Worm (Caenorhabditis elegans): ENCODE results near the gene gst-24.
A peak's percentile ranks its signal among the peaks of the same experiment; 100 is the strongest.

The gst-24 gene

DNA sequence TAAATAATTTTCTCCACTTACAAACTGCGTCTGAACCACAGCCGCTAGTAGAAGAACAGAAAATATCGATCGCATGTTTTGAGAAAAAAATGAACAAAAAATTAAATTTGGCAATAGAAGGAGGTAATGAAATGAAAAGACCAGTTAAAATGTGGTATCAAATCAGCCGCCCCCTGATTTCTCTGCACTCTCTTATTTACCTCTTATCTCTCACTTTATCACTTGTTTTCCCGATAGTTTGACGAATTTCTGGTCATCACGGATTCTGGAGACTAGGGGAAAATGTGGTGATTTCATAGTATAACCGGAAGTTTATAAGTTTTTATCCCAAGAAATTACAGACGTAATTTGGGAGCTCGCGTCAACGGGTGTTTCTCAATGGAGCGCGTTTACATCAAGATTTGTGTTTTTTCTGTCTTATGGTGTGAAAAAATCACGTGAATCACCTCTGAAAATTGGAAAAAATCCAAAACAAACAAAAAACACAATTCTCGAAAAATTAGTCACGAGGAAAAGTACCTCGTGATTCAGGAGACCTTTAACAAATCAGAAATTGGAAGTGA is 17.4 kb downstream of the gst-24 start, which contains the start of gene clec-146:
Gene clec-146, minus strand, starts transcription at position 116 of the 563 bp plus-strand sequence.
- TF ChIP-seq snpc-4 (tag; optimal IDR thresholded peaks at IDR 0.05) (no peak), ceh-82 (tag; optimal IDR thresholded peaks at IDR 0.05) (no peak), zag-1 (tag; optimal IDR thresholded peaks at IDR 0.05) (no peak), mab-5 (tag; optimal IDR thresholded peaks at IDR 0.05) (no peak), sma-3 (GFP tag; optimal IDR thresholded peaks at IDR 0.05) (peak; percentile 27)

DNA sequence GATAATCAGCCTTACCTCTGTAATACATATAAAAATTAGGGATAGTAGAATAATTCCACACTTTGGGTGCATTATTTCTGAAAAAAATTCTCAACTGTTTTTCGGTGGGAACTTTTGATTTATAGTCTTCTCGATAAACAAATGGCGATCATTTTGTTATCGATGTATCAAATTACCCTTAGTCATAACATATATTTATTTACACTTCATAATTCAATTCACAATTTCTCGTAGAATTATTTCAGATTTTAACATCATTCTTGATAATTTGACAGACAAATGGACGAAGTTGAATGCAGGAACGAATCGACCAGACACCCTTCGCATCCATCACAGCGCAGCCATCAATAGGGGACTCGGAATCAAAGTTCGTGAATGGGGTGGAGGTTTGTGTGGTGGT is 20.7 kb downstream of the gst-24 start, which contains the start of gene clec-145:
Gene clec-145, minus strand, starts transcription at position 101 of the 400 bp plus-strand sequence.
- no peak for TF ChIP-seq mbf-1 (tag; optimal IDR thresholded peaks at IDR 0.05)
- no peak for TF ChIP-seq elt-1 (tag; optimal IDR thresholded peaks at IDR 0.05)
- TF ChIP-seq unc-55 (GFP tag; optimal IDR thresholded peaks at IDR 0.05) = no peak
- no peak for TF ChIP-seq lin-13 (GFP tag; optimal IDR thresholded peaks at IDR 0.05)
- no peak for TF ChIP-seq mdl-1 (tag; optimal IDR thresholded peaks at IDR 0.05)
- TF ChIP-seq blmp-1 (tag; optimal IDR thresholded peaks at IDR 0.05; ENCODE audit: insufficient read depth) = no peak
- TF ChIP-seq Y55F3AM.14 (GFP tag; optimal IDR thresholded peaks at IDR 0.05) = no peak
- TF ChIP-seq lin-11 (tag; optimal IDR thresholded peaks at IDR 0.05) = no peak
- TF ChIP-seq egl-27 (tag; optimal IDR thresholded peaks at IDR 0.05) = no peak
- TF ChIP-seq nhr-129 (tag; optimal IDR thresholded peaks at IDR 0.05) = no peak
- no peak for TF ChIP-seq lsy-2 (tag; optimal IDR thresholded peaks at IDR 0.05)
- no peak for TF ChIP-seq aly-2 (tag; optimal IDR thresholded peaks at IDR 0.05)
- no peak for TF ChIP-seq ztf-1 (GFP tag; conservative IDR thresholded peaks at IDR 0.05)
- no peak for TF ChIP-seq ceh-82 (tag; optimal IDR thresholded peaks at IDR 0.05)
- no peak for TF ChIP-seq unc-62 (GFP tag; optimal IDR thresholded peaks at IDR 0.05)
- no peak for TF ChIP-seq lin-39 (tag; optimal IDR thresholded peaks at IDR 0.05)
- TF ChIP-seq snpc-4 (tag; optimal IDR thresholded peaks at IDR 0.05) = no peak
- TF ChIP-seq unc-39 (tag; optimal IDR thresholded peaks at IDR 0.05) = no peak
- TF ChIP-seq nhr-21 (tag; optimal IDR thresholded peaks at IDR 0.05) = no peak
- no peak for TF ChIP-seq nhr-237 (tag; optimal IDR thresholded peaks at IDR 0.05)

DNA sequence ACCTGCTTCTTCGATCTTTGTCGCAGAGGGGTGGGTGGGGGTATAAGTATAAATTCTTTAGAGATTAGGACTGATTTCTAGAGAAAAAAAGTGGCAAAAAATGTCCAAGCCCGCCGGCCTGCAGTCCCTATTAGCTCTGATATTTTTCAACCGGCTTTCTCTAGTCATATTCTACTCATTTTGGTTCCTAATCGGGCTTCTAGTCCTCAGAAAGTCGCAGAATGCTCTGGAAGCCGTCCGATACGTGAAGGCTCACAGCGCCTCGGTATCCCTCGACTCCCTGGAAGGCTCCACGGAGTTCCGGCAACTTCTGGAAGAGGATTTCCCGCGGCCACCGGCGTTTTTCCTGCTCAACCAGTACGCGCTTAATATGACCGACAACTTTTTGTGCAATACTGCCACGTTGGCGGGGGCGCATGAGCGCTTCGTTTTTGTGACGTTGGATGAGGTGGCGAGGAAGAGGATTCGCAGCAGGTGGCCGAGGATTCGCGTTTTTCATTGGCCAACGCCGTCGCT is 25.5 kb downstream of the gst-24 start, which contains the start of gene Y48E1B.8:
Gene Y48E1B.8, plus strand, starts transcription at position 51 of the 516 bp plus-strand sequence.
- TF ChIP-seq unc-55 (GFP tag; optimal IDR thresholded peaks at IDR 0.05) (no peak), nhr-25 (tag; optimal IDR thresholded peaks at IDR 0.05) (no peak), nhr-11 (tag; optimal IDR thresholded peaks at IDR 0.05) (no peak), sem-4 (tag; optimal IDR thresholded peaks at IDR 0.05) (no peak), elt-3 (tag; optimal IDR thresholded peaks at IDR 0.05) (no peak), ztf-1 (GFP tag; conservative IDR thresholded peaks at IDR 0.05) (no peak), mbf-1 (tag; optimal IDR thresholded peaks at IDR 0.05) (no peak), alr-1 (tag; optimal IDR thresholded peaks at IDR 0.05) (no peak), sma-3 (GFP tag; optimal IDR thresholded peaks at IDR 0.05) (no peak)

DNA sequence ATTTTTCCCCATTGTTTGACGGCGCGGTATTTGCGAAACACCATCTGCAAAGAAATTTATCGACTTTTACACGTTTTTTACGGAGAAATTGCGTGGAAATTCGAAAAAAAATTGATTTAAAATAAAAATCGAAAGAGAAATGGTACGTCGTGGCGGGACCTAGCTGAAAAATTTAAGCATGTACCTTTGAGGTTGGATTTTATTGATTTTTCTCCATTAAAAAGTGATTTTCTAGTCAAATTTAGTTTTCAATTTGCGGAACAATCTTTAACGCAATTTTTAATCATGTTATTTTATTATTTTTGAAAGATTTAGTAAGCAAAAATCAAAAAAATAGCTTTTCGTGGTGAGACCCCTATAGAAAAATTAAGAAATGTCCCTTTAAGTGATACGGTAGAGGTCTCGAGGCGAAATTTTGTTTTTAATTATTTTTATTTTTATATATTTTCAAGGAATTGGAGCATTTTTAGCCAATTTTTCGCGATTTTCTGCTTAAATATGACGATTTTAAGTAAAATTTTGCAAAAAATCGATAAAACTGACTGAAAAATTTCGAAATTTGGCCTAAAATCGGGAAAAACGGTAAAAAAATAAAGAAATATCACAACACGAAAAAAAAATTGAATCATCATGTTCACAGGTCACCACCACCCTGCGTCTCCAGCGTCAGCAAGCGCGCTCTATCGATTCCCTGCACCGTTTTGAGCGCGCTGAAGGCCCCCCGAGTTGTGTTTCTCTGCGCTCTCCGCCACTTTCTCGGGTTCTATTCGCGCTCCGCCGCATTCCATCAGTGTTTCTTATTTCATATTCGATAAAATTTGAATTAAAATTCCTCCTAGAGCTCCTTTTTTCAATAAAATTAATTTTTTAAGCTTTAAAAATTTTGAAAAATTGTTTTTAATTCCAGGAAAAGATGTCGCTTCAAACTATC is 35.9 kb downstream of the gst-24 start, which contains the start of the genes mrpl-37 and lin-38:
Gene mrpl-37, minus strand, starts transcription at position 51 of the 931 bp plus-strand sequence.
Gene lin-38, plus strand, starts transcription at position 908 of the 931 bp plus-strand sequence.
- TF ChIP-seq ama-1 (optimal IDR thresholded peaks at IDR 0.05) (no peak), fos-1 (tag; optimal IDR thresholded peaks at IDR 0.05) (peak; percentile 22), lsy-2 (tag; optimal IDR thresholded peaks at IDR 0.05) (peak; percentile 30 to 79), blmp-1 (tag; optimal IDR thresholded peaks at IDR 0.05; ENCODE audit: insufficient read depth) (no peak), snpc-4 (tag; optimal IDR thresholded peaks at IDR 0.05) (peak; percentile 66), ceh-16 (tag; optimal IDR thresholded peaks at IDR 0.05) (peak; percentile 31), nhr-21 (tag; optimal IDR thresholded peaks at IDR 0.05) (no peak), F13H6.1 (tag; optimal IDR thresholded peaks at IDR 0.05) (peak; percentile 52), lin-13 (GFP tag; optimal IDR thresholded peaks at IDR 0.05) (peak; percentile 94), gmeb-1 (tag; optimal IDR thresholded peaks at IDR 0.05) (peak; percentile 62), crh-2 (tag; optimal IDR thresholded peaks at IDR 0.05) (peak; percentile 68), mab-5 (tag; optimal IDR thresholded peaks at IDR 0.05) (peak; percentile 7), sma-9 (GFP tag; optimal IDR thresholded peaks at IDR 0.05) (no peak), sma-9 (tag; optimal IDR thresholded peaks at IDR 0.05) (no peak), peb-1 (tag; optimal IDR thresholded peaks at IDR 0.05) (no peak), unc-55 (GFP tag; optimal IDR thresholded peaks at IDR 0.05) (peak; percentile 96), nhr-129 (tag; optimal IDR thresholded peaks at IDR 0.05) (peak; percentile 79), C34F6.9 (tag; optimal IDR thresholded peaks at IDR 0.05) (peak; percentile 65), nhr-237 (tag; optimal IDR thresholded peaks at IDR 0.05) (no peak), sem-4 (tag; optimal IDR thresholded peaks at IDR 0.05) (peak; percentile 22), lin-11 (tag; optimal IDR thresholded peaks at IDR 0.05) (peak; percentile 69)
